Fruit fly (Drosophila melanogaster): ENCODE data around the gene Tfb4.
A peak's percentile ranks its signal among the peaks of the same experiment; 100 is the strongest.

dm6 chr2L:1144371-1145360 is 5.8 kb downstream of the Tfb4 start:
- TF ChIP-seq CG6276 (GFP tag; optimal IDR thresholded peaks at IDR 0.05) (no peak), acj6 (GFP tag; optimal IDR thresholded peaks at IDR 0.05) (peak; percentile 79), Hr39 (GFP tag; optimal IDR thresholded peaks at IDR 0.05) (peak; percentile 94), fkh (GFP tag; optimal IDR thresholded peaks at IDR 0.05) (no peak), CG10669 (GFP tag; optimal IDR thresholded peaks at IDR 0.05) (peak; percentile 65), spab (GFP tag; optimal IDR thresholded peaks at IDR 0.05) (peak; percentile 45), CG15336 (GFP tag; IDR thresholded peaks at IDR 0.05) (peak; percentile 61), CG6792 (GFP tag; optimal IDR thresholded peaks at IDR 0.05) (peak; percentile 74), cyc (GFP tag; optimal IDR thresholded peaks at IDR 0.05) (peak; percentile 91), Lpt (GFP tag; optimal IDR thresholded peaks at IDR 0.05) (peak; percentile 13), OdsH (GFP tag; optimal IDR thresholded peaks at IDR 0.05) (peak; percentile 82)

Measured in whole organism, prepupa.